Worm (Caenorhabditis elegans) whole organism, L4 larva: ENCODE data around the gene F54F12.1.
A peak's percentile ranks its signal among the peaks of the same experiment; 100 is the strongest.

ENCODE experiments used
- F26F4.8 ChIP-seq: fragments of 200-800 bp; sonication (Bioruptor generic); conservative IDR thresholded peaks from 2 replicates; pipeline ENCODE4 v1.3.6; 2022; ENCODE audit warnings: missing genetic modification characterization, missing compliant biosample characterization
- F37D6.2 ChIP-seq: sonication (generic microtip); optimal IDR thresholded peaks from 2 replicates; lab custom pipeline; 2016; ENCODE audit warnings: mild to moderate bottlenecking, missing genetic modification characterization, missing compliant biosample characterization
- R02D3.7 ChIP-seq: fragments of 150-350 bp; sonication (generic microtip); optimal IDR thresholded peaks from 3 replicates; lab custom pipeline; 2014; ENCODE audit warnings: missing biosample characterization, missing genetic modification characterization
- T20F7.1 ChIP-seq: fragments of 200-800 bp; sonication (Bioruptor generic); optimal IDR thresholded peaks from 2 replicates; lab custom pipeline; 2018; ENCODE audit warnings: mild to moderate bottlenecking, missing genetic modification characterization, missing compliant biosample characterization
- T26A8.4 ChIP-seq: fragments of 200-800 bp; sonication (Bioruptor generic); IDR thresholded peaks from 2 replicates; pipeline ENCODE4 v1.3.6; 2022; ENCODE audit warnings: missing genetic modification characterization, missing compliant biosample characterization
- Y5F2A.4 ChIP-seq: fragments of 200-800 bp; sonication (Bioruptor generic); optimal IDR thresholded peaks from 2 replicates; lab custom pipeline; 2018; ENCODE audit warnings: mild to moderate bottlenecking, missing genetic modification characterization, missing compliant biosample characterization
- ZK337.2 ChIP-seq: fragments of 200-800 bp; sonication (Bioruptor generic); IDR thresholded peaks from 2 replicates; pipeline ENCODE4 v1.3.6; 2022; ENCODE audit warnings: missing genetic modification reagents, missing genetic modification characterization, missing compliant biosample characterization
- aha-1 ChIP-seq: fragments of 150-350 bp; peaks from one replicate; lab custom pipeline; 2014; ENCODE audit warnings: missing biosample characterization, missing genetic modification characterization
- arid-1 ChIP-seq: fragments of 200-800 bp; sonication (Bioruptor generic); conservative IDR thresholded peaks from 2 replicates; pipeline ENCODE4 v1.3.6; 2022; ENCODE audit warnings: missing genetic modification reagents, missing genetic modification characterization, missing compliant biosample characterization
- attf-4 ChIP-seq: sonication (generic microtip); optimal IDR thresholded peaks from 3 replicates; lab custom pipeline; 2017; ENCODE audit warnings: missing biosample characterization, missing genetic modification characterization
- ceh-32 ChIP-seq: sonication (generic microtip); optimal IDR thresholded peaks from 2 replicates; lab custom pipeline; 2016; ENCODE audit warnings: mild to moderate bottlenecking, missing genetic modification characterization, missing compliant biosample characterization; ENCODE audit not compliant: poor library complexity
- ceh-44 ChIP-seq: fragments of 200-800 bp; sonication (Bioruptor generic); IDR thresholded peaks from 2 replicates; pipeline ENCODE4 v1.3.6; 2022; ENCODE audit warnings: missing genetic modification reagents, missing genetic modification characterization, missing compliant biosample characterization
- ces-1 ChIP-seq: fragments of 150-350 bp; sonication (generic microtip); optimal IDR thresholded peaks from 4 replicates; lab custom pipeline; 2014; ENCODE audit warnings: missing biosample characterization, missing genetic modification reagents, missing genetic modification characterization
- daf-12 ChIP-seq: fragments of 150-350 bp; optimal IDR thresholded peaks from 2 replicates; lab custom pipeline; 2014; ENCODE audit warnings: missing biosample characterization, missing genetic modification reagents, missing genetic modification characterization
- dmd-6 ChIP-seq: fragments of 200-800 bp; sonication (Bioruptor generic); IDR thresholded peaks from 2 replicates; pipeline ENCODE4 v1.3.6; 2022; ENCODE audit warnings: missing genetic modification reagents, missing genetic modification characterization, missing compliant biosample characterization
- dmd-8 ChIP-seq: fragments of 200-800 bp; sonication (Bioruptor generic); IDR thresholded peaks from 2 replicates; pipeline ENCODE4 v1.3.6; 2022; ENCODE audit warnings: missing genetic modification characterization, missing compliant biosample characterization
- duxl-1 ChIP-seq: sonication (generic microtip); optimal IDR thresholded peaks from 2 replicates; lab custom pipeline; 2016; ENCODE audit warnings: mild to moderate bottlenecking, missing genetic modification characterization, moderate library complexity, missing compliant biosample characterization; ENCODE audit not compliant: poor library complexity
- egl-27 ChIP-seq: sonication (generic microtip); optimal IDR thresholded peaks from 3 replicates; lab custom pipeline; 2017; ENCODE audit warnings: missing biosample characterization, missing genetic modification reagents, missing genetic modification characterization
- hif-1 ChIP-seq, 2 experiments: sonication (generic microtip); optimal IDR thresholded peaks; 2 replicates each; lab custom pipeline; 2016 to 2017; ENCODE audit warnings: missing compliant biosample characterization in 2 of 2, missing genetic modification characterization in 2 of 2, missing genetic modification reagents in 2 of 2, missing genotype in 2 of 2, mild to moderate bottlenecking in 1 of 2
- hlh-11 ChIP-seq: fragments of 200-800 bp; sonication (Bioruptor generic); optimal IDR thresholded peaks from 2 replicates; lab custom pipeline; 2018; ENCODE audit warnings: mild to moderate bottlenecking, missing genetic modification characterization, missing compliant biosample characterization
- jun-1 ChIP-seq: fragments of 150-350 bp; optimal IDR thresholded peaks from 2 replicates; lab custom pipeline; 2014; ENCODE audit warnings: missing biosample characterization, missing genetic modification reagents, missing genetic modification characterization
- lin-1 ChIP-seq: fragments of 200-800 bp; sonication (Bioruptor generic); IDR thresholded peaks from 2 replicates; pipeline ENCODE4 v1.3.6; 2022; ENCODE audit warnings: missing genetic modification reagents, missing genetic modification characterization, missing compliant biosample characterization
- lin-13 ChIP-seq: fragments of 150-350 bp; optimal IDR thresholded peaks from 2 replicates; lab custom pipeline; 2014; ENCODE audit warnings: missing biosample characterization, missing genetic modification reagents, missing genetic modification characterization
- lin-29 ChIP-seq: fragments of 200-800 bp; sonication (Bioruptor generic); IDR thresholded peaks from 2 replicates; pipeline ENCODE4 v1.3.6; 2022; ENCODE audit warnings: missing genetic modification reagents, missing genetic modification characterization, missing compliant biosample characterization
- lin-39 ChIP-seq: fragments of 150-350 bp; optimal IDR thresholded peaks from 2 replicates; lab custom pipeline; 2014; ENCODE audit warnings: missing biosample characterization, missing genetic modification reagents, missing genetic modification characterization
- lsy-2 ChIP-seq, 2 experiments: fragments of 150-350 bp in 1 of 2; sonication (generic microtip) in 1 of 2; optimal IDR thresholded peaks; 2 replicates each; lab custom pipeline; 2014 to 2017; ENCODE audit warnings: missing biosample characterization in 2 of 2, missing genetic modification characterization in 2 of 2
- mdt-29 ChIP-seq: fragments of 200-800 bp; sonication (Bioruptor generic); IDR thresholded peaks from 2 replicates; pipeline ENCODE4 v1.3.6; 2022; ENCODE audit warnings: missing genetic modification reagents, missing genetic modification characterization, missing compliant biosample characterization
- mes-2 ChIP-seq: sonication (generic microtip); optimal IDR thresholded peaks from 2 replicates; lab custom pipeline; 2016; ENCODE audit warnings: missing genotype, mild to moderate bottlenecking, missing genetic modification characterization, missing compliant biosample characterization; ENCODE audit not compliant: poor library complexity, severe bottlenecking
- mxl-3 ChIP-seq: fragments of 200-800 bp; sonication (Bioruptor generic); optimal IDR thresholded peaks from 2 replicates; lab custom pipeline; 2018; ENCODE audit warnings: mild to moderate bottlenecking, missing genetic modification characterization, missing compliant biosample characterization
- nhr-102 ChIP-seq: sonication (generic microtip); optimal IDR thresholded peaks from 2 replicates; lab custom pipeline; 2016; ENCODE audit warnings: mild to moderate bottlenecking, missing genetic modification characterization, moderate library complexity, missing compliant biosample characterization
- nhr-237 ChIP-seq: sonication (generic microtip); optimal IDR thresholded peaks from 2 replicates; lab custom pipeline; 2017; ENCODE audit warnings: missing biosample characterization, missing genetic modification characterization
- nhr-25 ChIP-seq: sonication (generic microtip); optimal IDR thresholded peaks from 2 replicates; lab custom pipeline; 2017; ENCODE audit warnings: missing genetic modification characterization, mild to moderate bottlenecking, missing compliant biosample characterization, antibody characterized with exemption, moderate library complexity, borderline replicate concordance; ENCODE audit not compliant: insufficient read depth
- nhr-42 ChIP-seq: fragments of 200-800 bp; sonication (Bioruptor generic); IDR thresholded peaks from 2 replicates; pipeline ENCODE4 v1.3.6; 2022; ENCODE audit warnings: missing genetic modification characterization, missing compliant biosample characterization
- nhr-48 ChIP-seq: sonication (generic microtip); optimal IDR thresholded peaks from 2 replicates; lab custom pipeline; 2016; ENCODE audit warnings: mild to moderate bottlenecking, missing genetic modification characterization, missing compliant biosample characterization
- nhr-6 ChIP-seq: fragments of 150-350 bp; optimal IDR thresholded peaks from 2 replicates; lab custom pipeline; 2014; ENCODE audit warnings: missing biosample characterization, missing genetic modification characterization
- nhr-76 ChIP-seq: fragments of 150-350 bp; optimal IDR thresholded peaks from 2 replicates; lab custom pipeline; 2014; ENCODE audit warnings: missing biosample characterization, missing genetic modification characterization
- nhr-77 ChIP-seq: fragments of 150-350 bp; optimal IDR thresholded peaks from 2 replicates; lab custom pipeline; 2014; ENCODE audit warnings: missing biosample characterization, missing genetic modification characterization
- pqm-1 ChIP-seq: sonication (generic microtip); optimal IDR thresholded peaks from 2 replicates; lab custom pipeline; 2017; ENCODE audit warnings: missing biosample characterization, missing genetic modification characterization
- rbr-2 ChIP-seq: sonication (generic microtip); optimal IDR thresholded peaks from 2 replicates; lab custom pipeline; 2016; ENCODE audit warnings: missing genotype, missing genetic modification characterization, missing compliant biosample characterization
- saeg-2 ChIP-seq: fragments of 200-800 bp; sonication (Bioruptor generic); IDR thresholded peaks from 2 replicates; pipeline ENCODE4 v1.3.6; 2022; ENCODE audit warnings: missing genetic modification reagents, missing genetic modification characterization, missing compliant biosample characterization
- skn-1 ChIP-seq: fragments of 150-350 bp; optimal IDR thresholded peaks from 2 replicates; lab custom pipeline; 2014; ENCODE audit warnings: missing biosample characterization, missing genetic modification characterization
- snpc-4 ChIP-seq: fragments of 150-350 bp; optimal IDR thresholded peaks from 2 replicates; lab custom pipeline; 2014; ENCODE audit warnings: missing biosample characterization, missing genetic modification characterization
- spr-1 ChIP-seq: sonication (generic microtip); optimal IDR thresholded peaks from 2 replicates; lab custom pipeline; 2016; ENCODE audit warnings: mild to moderate bottlenecking, missing genetic modification characterization, missing compliant biosample characterization
- unc-39 ChIP-seq: sonication (generic microtip); optimal IDR thresholded peaks from 2 replicates; lab custom pipeline; 2017; ENCODE audit warnings: missing biosample characterization, missing genetic modification characterization
- unc-62 ChIP-seq, 3 experiments: fragments of 150-350 bp in 1 of 3; sonication (generic microtip); optimal IDR thresholded peaks in 2 of 3; peaks in 1 of 3; 1 replicate in 1 of 3; 2 replicates in 2 of 3; lab custom pipeline; 2014 to 2017; ENCODE audit warnings: missing biosample characterization in 3 of 3, missing genetic modification characterization in 3 of 3, missing genetic modification reagents in 3 of 3, missing genotype in 1 of 3
- vab-7 ChIP-seq: fragments of 200-800 bp; sonication (Bioruptor generic); IDR thresholded peaks from 2 replicates; pipeline ENCODE4 v1.3.6; 2022; ENCODE audit warnings: missing genetic modification reagents, missing genetic modification characterization, missing compliant biosample characterization
- zag-1 ChIP-seq: fragments of 150-350 bp; optimal IDR thresholded peaks from 2 replicates; lab custom pipeline; 2014; ENCODE audit warnings: missing biosample characterization, missing genetic modification characterization
- zfp-3 ChIP-seq: fragments of 200-800 bp; sonication (Bioruptor generic); conservative IDR thresholded peaks from 2 replicates; pipeline ENCODE4 v1.3.6; 2022; ENCODE audit warnings: missing genetic modification reagents, missing genetic modification characterization, missing compliant biosample characterization
- zip-2 ChIP-seq: fragments of 150-350 bp; optimal IDR thresholded peaks from 2 replicates; lab custom pipeline; 2014; ENCODE audit warnings: missing biosample characterization, missing genetic modification characterization
- ztf-7 ChIP-seq: fragments of 150-350 bp; optimal IDR thresholded peaks from 2 replicates; lab custom pipeline; 2014; ENCODE audit warnings: missing biosample characterization, missing genetic modification characterization

The F54F12.1 gene

ce11 chrIII:13070548-13071050 is 15.4 kb upstream of the F54F12.1 start, which contains the start of gene Y39E4B.6:
Gene Y39E4B.6, plus strand, starts transcription at chrIII:13070756.
- TF ChIP-seq duxl-1 (tag; lab: Kevin White, UChicago), result peak; percentile 11
- TF ChIP-seq unc-39 (tag; lab: Kevin White, UChicago), result no peak
- TF ChIP-seq nhr-77 (tag; lab: Kevin White, UChicago), result peak; percentile 98
- TF ChIP-seq F37D6.2, result peak; percentile 95
- TF ChIP-seq lin-1 (GFP tag; lab: Robert Waterston, UW), result peak; percentile 68; the same call in 1 of the 2 replicates
- TF ChIP-seq lin-39 (tag; lab: Kevin White, UChicago), result peak; percentile 79
- no peak for TF ChIP-seq daf-12 (tag; lab: Kevin White, UChicago)
- TF ChIP-seq hif-1 (tag; optimal IDR thresholded peaks at IDR 0.05; lab: Kevin White, UChicago), result peak; percentile 35 to 97
- peak; percentile 98 for TF ChIP-seq hlh-11 (tag; lab: Kevin White, UChicago)
- peak; percentile 94 for TF ChIP-seq vab-7 (GFP tag; lab: Robert Waterston, UW)
- TF ChIP-seq nhr-25 (tag; lab: Kevin White, UChicago), result peak; percentile 93
- TF ChIP-seq spr-1 (tag; lab: Kevin White, UChicago), result peak; percentile 90
- peak; percentile 87 for TF ChIP-seq zfp-3
- no peak for TF ChIP-seq ceh-44 (GFP tag; lab: Robert Waterston, UW)
- TF ChIP-seq saeg-2, result peak; percentile 79; the same call in 1 of the 2 replicates
- peak; percentile 88 to 91 for TF ChIP-seq lsy-2 (tag; optimal IDR thresholded peaks at IDR 0.05; lab: Kevin White, UChicago)
- TF ChIP-seq jun-1 (tag; lab: Kevin White, UChicago), result peak; percentile 88
- TF ChIP-seq nhr-42 (GFP tag; lab: Robert Waterston, UW), result peak; percentile 94
- TF ChIP-seq egl-27 (tag; lab: Kevin White, UChicago), result no peak
- peak in 1 of 2 experiments; percentile 100 for TF ChIP-seq unc-62 (GFP tag; optimal IDR thresholded peaks at IDR 0.05 in 1 of 2; lab: Kevin White, UChicago)
- TF ChIP-seq unc-62 (tag; optimal IDR thresholded peaks at IDR 0.05; lab: Kevin White, UChicago), result no peak
- peak; percentile 71; the same call in 1 of the 2 replicates for TF ChIP-seq arid-1
- peak; percentile 10 for TF ChIP-seq pqm-1
- TF ChIP-seq ztf-7 (tag; lab: Kevin White, UChicago), result no peak
- peak; percentile 97 for TF ChIP-seq mxl-3
- TF ChIP-seq zip-2, result no peak
- TF ChIP-seq snpc-4 (tag; lab: Kevin White, UChicago), result peak; percentile 64
- no peak for TF ChIP-seq zag-1 (tag; lab: Kevin White, UChicago)
- TF ChIP-seq attf-4 (tag; lab: Kevin White, UChicago), result no peak
- TF ChIP-seq ceh-32 (tag; lab: Kevin White, UChicago), result no peak
- peak; percentile 86 for TF ChIP-seq nhr-48
- TF ChIP-seq nhr-102 (tag; lab: Kevin White, UChicago), result peak; percentile 88
- no peak for TF ChIP-seq ces-1
- no peak for TF ChIP-seq ZK337.2
- TF ChIP-seq T20F7.1 (GFP tag; lab: Kevin White, UChicago), result peak; percentile 90
- TF ChIP-seq nhr-6, result peak; percentile 79
- TF ChIP-seq dmd-6 (GFP tag; lab: Robert Waterston, UW), result peak; percentile 98
- 0 out of 2 replicates have a peak, but pooled peaks have one; percentile 50 for TF ChIP-seq dmd-8 (GFP tag; lab: Robert Waterston, UW)
- peak; percentile 98 for TF ChIP-seq rbr-2 (tag; lab: Kevin White, UChicago)
- TF ChIP-seq aha-1 (tag; lab: Kevin White, UChicago), result peak; percentile 99
- peak; percentile 51 for TF ChIP-seq Y5F2A.4 (GFP tag; lab: Kevin White, UChicago)
- no peak for TF ChIP-seq F26F4.8
- TF ChIP-seq mes-2 (tag; lab: Kevin White, UChicago), result peak; percentile 90
- TF ChIP-seq lin-13 (GFP tag; lab: Kevin White, UChicago), result peak; percentile 92
- TF ChIP-seq T26A8.4 (GFP tag; lab: Robert Waterston, UW), result peak; percentile 89
- peak; percentile 73 for TF ChIP-seq lin-29 (GFP tag; lab: Robert Waterston, UW)
- TF ChIP-seq nhr-76, result peak; percentile 26
- TF ChIP-seq mdt-29 (GFP tag; lab: Robert Waterston, UW), result peak; percentile 90
- no peak for TF ChIP-seq R02D3.7
- TF ChIP-seq skn-1 (tag; lab: Kevin White, UChicago), result no peak
- peak; percentile 57 for TF ChIP-seq nhr-237 (tag; lab: Kevin White, UChicago)
